Worm (Caenorhabditis elegans): ENCODE data around the gene C44B11.4.

The C44B11.4 gene

DNA sequence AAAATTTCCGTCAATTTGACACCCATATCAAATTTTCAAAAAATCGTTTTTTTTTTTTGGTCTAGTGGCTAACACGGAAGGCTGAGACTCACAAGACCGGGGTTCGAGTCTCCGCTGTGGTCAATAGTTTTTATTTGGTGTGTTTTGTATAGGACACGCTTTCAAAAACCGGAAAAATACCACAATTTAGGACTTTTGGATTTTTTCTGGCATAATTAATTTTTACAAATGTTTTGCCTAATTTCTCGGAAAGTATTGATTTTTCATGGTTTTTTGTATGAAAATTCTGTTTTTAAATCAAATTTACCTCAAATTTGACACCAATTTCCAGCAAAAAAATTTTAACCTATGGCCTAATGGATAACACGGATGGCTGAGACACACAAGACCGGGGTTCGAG is 42.4 kb upstream of the C44B11.4 start, which contains the start of gene mks-1:
Gene mks-1 (plus strand): TSS at position 301 of the 400 bp plus-strand sequence.
- no peak for TF ChIP-seq hlh-30 (tag; optimal IDR thresholded peaks at IDR 0.05; ENCODE audit: insufficient read depth)
- no peak for TF ChIP-seq ceh-14 (tag; optimal IDR thresholded peaks at IDR 0.05)
- TF ChIP-seq ceh-30 (tag; optimal IDR thresholded peaks at IDR 0.05), result no peak
- no peak for TF ChIP-seq unc-86 (tag; optimal IDR thresholded peaks at IDR 0.05)
- no peak for TF ChIP-seq fax-1 (tag; optimal IDR thresholded peaks at IDR 0.05)
- TF ChIP-seq ceh-34 (tag; optimal IDR thresholded peaks at IDR 0.05), result no peak
- TF ChIP-seq pax-1 (tag; optimal IDR thresholded peaks at IDR 0.05), result no peak
- no peak for TF ChIP-seq unc-42 (tag; optimal IDR thresholded peaks at IDR 0.05)
- TF ChIP-seq fkh-10 (GFP tag; optimal IDR thresholded peaks at IDR 0.05), result no peak
- TF ChIP-seq ceh-22 (tag; optimal IDR thresholded peaks at IDR 0.05), result no peak

- TF ChIP-seq gmeb-2 (tag; optimal IDR thresholded peaks at IDR 0.05) (no peak), ceh-45 (GFP tag; IDR thresholded peaks at IDR 0.05) (no peak), pag-3 (tag; optimal IDR thresholded peaks at IDR 0.05; ENCODE audit: borderline replicate concordance) (no peak), K09A11.1 (tag; optimal IDR thresholded peaks at IDR 0.05; ENCODE audit: insufficient read depth) (no peak), ama-1 (optimal IDR thresholded peaks at IDR 0.05) (no peak), ceh-30 (tag; optimal IDR thresholded peaks at IDR 0.05) (no peak), unc-42 (tag; optimal IDR thresholded peaks at IDR 0.05) (no peak), sox-4 (tag; optimal IDR thresholded peaks at IDR 0.05) (no peak), pros-1 (tag; optimal IDR thresholded peaks at IDR 0.05) (no peak), nhr-11 (tag; optimal IDR thresholded peaks at IDR 0.05) (no peak), ztf-16 (tag; optimal IDR thresholded peaks at IDR 0.05) (no peak), ceh-6 (GFP tag; optimal IDR thresholded peaks at IDR 0.05) (no peak)
These were observed 41.7 kb upstream of the C44B11.4 start for ce11 chrIII:3185232-3185631.

DNA sequence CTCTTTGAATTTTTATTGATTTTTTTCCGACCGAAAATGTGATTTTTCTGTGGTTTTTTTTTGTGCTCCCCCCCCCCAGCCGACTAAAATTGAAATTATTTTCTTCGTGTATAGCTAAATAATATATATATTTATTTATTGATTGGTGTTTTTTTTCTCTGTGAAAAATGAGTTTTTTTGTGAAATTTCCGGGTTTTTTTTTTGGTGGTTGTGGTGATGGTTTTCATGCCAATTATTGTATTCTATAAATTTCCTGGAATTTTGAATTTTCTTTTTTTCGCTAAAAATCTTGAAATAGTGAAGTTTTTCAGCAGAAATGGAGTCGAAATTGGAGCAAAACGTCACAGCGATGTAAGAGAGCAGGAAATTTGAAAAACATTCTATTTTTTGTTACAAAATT is 39.8 kb upstream of the C44B11.4 start, which contains the start of gene lmtr-5:
Gene lmtr-5 (plus strand): TSS at position 301 of the 400 bp plus-strand sequence.
- TF ChIP-seq K02D7.2 (tag; optimal IDR thresholded peaks at IDR 0.05), result no peak
- TF ChIP-seq pha-2 (tag; optimal IDR thresholded peaks at IDR 0.05), result no peak
- no peak for TF ChIP-seq fkh-6 (tag; optimal IDR thresholded peaks at IDR 0.05)
- TF ChIP-seq ztf-16 (tag; optimal IDR thresholded peaks at IDR 0.05), result no peak
- no peak for TF ChIP-seq hlh-30 (tag; optimal IDR thresholded peaks at IDR 0.05; ENCODE audit: insufficient read depth)
- TF ChIP-seq T23F11.4 (GFP tag; optimal IDR thresholded peaks at IDR 0.05), result no peak
- no peak for TF ChIP-seq ceh-14 (tag; optimal IDR thresholded peaks at IDR 0.05)
- no peak for TF ChIP-seq dmd-4 (tag; optimal IDR thresholded peaks at IDR 0.05; ENCODE audit: borderline replicate concordance)
- TF ChIP-seq unc-3 (GFP tag; conservative IDR thresholded peaks at IDR 0.05), result no peak
- no peak for TF ChIP-seq unc-3 (tag; optimal IDR thresholded peaks at IDR 0.05)
- no peak for TF ChIP-seq nhr-232 (tag; optimal IDR thresholded peaks at IDR 0.05)
- TF ChIP-seq npax-4 (tag; optimal IDR thresholded peaks at IDR 0.05), result no peak
- TF ChIP-seq pros-1 (tag; optimal IDR thresholded peaks at IDR 0.05), result no peak

DNA sequence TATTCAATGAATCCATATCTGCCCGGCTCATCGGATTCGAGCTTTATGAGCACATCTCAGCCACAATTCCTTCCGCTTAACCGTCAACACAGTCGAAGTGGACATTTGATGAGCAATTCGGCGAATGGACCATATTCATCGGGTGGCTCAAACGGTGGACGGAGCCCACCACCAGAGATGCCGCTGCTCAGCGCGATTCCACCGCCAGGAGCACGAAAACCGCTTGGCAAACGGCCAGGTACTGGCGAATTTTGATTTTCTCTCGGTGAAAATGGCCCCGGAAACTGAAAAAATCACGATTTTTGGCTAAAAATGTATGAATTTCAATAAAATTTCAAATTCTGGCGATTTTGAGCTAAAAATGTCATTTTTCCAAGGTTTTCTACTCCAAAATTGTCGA is 36.3 kb upstream of the C44B11.4 start:
- no peak for TF ChIP-seq pha-2 (tag; optimal IDR thresholded peaks at IDR 0.05)
- no peak for TF ChIP-seq fkh-6 (tag; optimal IDR thresholded peaks at IDR 0.05)
- no peak for TF ChIP-seq lin-11 (tag; optimal IDR thresholded peaks at IDR 0.05)
- TF ChIP-seq ama-1 (optimal IDR thresholded peaks at IDR 0.05), result no peak
- TF ChIP-seq sdc-2 (tag; optimal IDR thresholded peaks at IDR 0.05), result no peak
- TF ChIP-seq odd-2 (tag; optimal IDR thresholded peaks at IDR 0.05), result no peak
- TF ChIP-seq tbx-7 (tag; optimal IDR thresholded peaks at IDR 0.05), result no peak
- TF ChIP-seq ceh-18 (tag; optimal IDR thresholded peaks at IDR 0.05), result no peak
- no peak for TF ChIP-seq elt-2 (tag; optimal IDR thresholded peaks at IDR 0.05)
- TF ChIP-seq F13H6.1 (tag; optimal IDR thresholded peaks at IDR 0.05), result no peak
- no peak for TF ChIP-seq pros-1 (tag; optimal IDR thresholded peaks at IDR 0.05)
- no peak for TF ChIP-seq ceh-31 (tag; optimal IDR thresholded peaks at IDR 0.05)
- TF ChIP-seq sox-2 (GFP tag; IDR thresholded peaks at IDR 0.05), result no peak

Data from whole organism, late embryonic.